Fruit fly (Drosophila melanogaster) whole organism, embryonic: ENCODE data around the gene CG6893.

Experiments
- Ada2b ChIP-seq: fragments of 200-800 bp; sonication (Bioruptor generic); IDR thresholded peaks from 2 replicates; pipeline ENCODE4 v1.3.6; 2022; ENCODE audit warnings: missing biosample characterization, missing genetic modification characterization
- Atf6 ChIP-seq: fragments of 200-800 bp; sonication (Bioruptor generic); IDR thresholded peaks from 2 replicates; pipeline ENCODE4 v1.3.6; 2022; ENCODE audit warnings: missing biosample characterization, missing genetic modification characterization
- BEAF-32 ChIP-seq: fragments of 200-800 bp; sonication (Bioruptor generic); optimal IDR thresholded peaks from 3 replicates; lab custom pipeline; 2017; ENCODE audit warnings: missing biosample characterization, missing genetic modification characterization, mild to moderate bottlenecking, moderate library complexity, missing genetic modification reagents
- CG10462 ChIP-seq: fragments of 200-800 bp; sonication (Bioruptor generic); optimal IDR thresholded peaks from 2 replicates; lab custom pipeline; 2016; ENCODE audit warnings: missing biosample characterization, missing genetic modification characterization
- CG12659 ChIP-seq: fragments of 200-800 bp; sonication (Bioruptor generic); optimal IDR thresholded peaks from 3 replicates; lab custom pipeline; 2017; ENCODE audit warnings: mild to moderate bottlenecking, missing biosample characterization, missing genetic modification reagents, missing genetic modification characterization
- CG13624 ChIP-seq: fragments of 200-800 bp; sonication (Bioruptor generic); optimal IDR thresholded peaks from 2 replicates; lab custom pipeline; 2016; ENCODE audit warnings: missing biosample characterization, missing genetic modification characterization
- CG14710 ChIP-seq: fragments of 200-800 bp; sonication (Bioruptor generic); optimal IDR thresholded peaks from 3 replicates; lab custom pipeline; 2019; ENCODE audit warnings: missing biosample characterization, mild to moderate bottlenecking, missing genetic modification characterization, moderate library complexity
- CG15514 ChIP-seq: fragments of 200-800 bp; sonication (Bioruptor generic); optimal IDR thresholded peaks from 3 replicates; lab custom pipeline; 2017; ENCODE audit warnings: missing biosample characterization, missing genetic modification characterization, mild to moderate bottlenecking, moderate library complexity, missing genetic modification reagents
- CG1603 ChIP-seq: fragments of 200-800 bp; sonication (Bioruptor generic); optimal IDR thresholded peaks from 2 replicates; lab custom pipeline; 2019; ENCODE audit warnings: missing biosample characterization, mild to moderate bottlenecking, missing genetic modification characterization, moderate library complexity
- CG18599 ChIP-seq: fragments of 200-800 bp; sonication (Bioruptor generic); optimal IDR thresholded peaks from 3 replicates; lab custom pipeline; 2017; ENCODE audit warnings: missing biosample characterization, missing genetic modification characterization, mild to moderate bottlenecking, moderate library complexity, missing genetic modification reagents
- CG2199 ChIP-seq: fragments of 200-800 bp; sonication (Bioruptor generic); IDR thresholded peaks from 3 replicates; pipeline ENCODE4 v1.3.6; 2022; ENCODE audit warnings: missing biosample characterization, missing genetic modification characterization
- CG3065 ChIP-seq: fragments of 200-800 bp; sonication (Bioruptor generic); optimal IDR thresholded peaks from 2 replicates; lab custom pipeline; 2016; ENCODE audit warnings: missing biosample characterization, missing genetic modification characterization
- CG34224 ChIP-seq: fragments of 200-800 bp; sonication (Bioruptor generic); IDR thresholded peaks from 3 replicates; pipeline ENCODE4 v1.3.6; 2022; ENCODE audit warnings: missing biosample characterization, missing genetic modification characterization; ENCODE audit not compliant: partially characterized antibody
- CG34422 ChIP-seq: fragments of 200-800 bp; sonication (Bioruptor generic); IDR thresholded peaks from 3 replicates; pipeline ENCODE4 v1.3.6; 2022; ENCODE audit warnings: missing biosample characterization, missing genetic modification characterization
- CG3847 ChIP-seq: fragments of 200-800 bp; sonication (Bioruptor generic); IDR thresholded peaks from 2 replicates; pipeline ENCODE4 v1.3.6; 2022; ENCODE audit warnings: missing biosample characterization, missing genetic modification characterization
- CG6683 ChIP-seq: fragments of 200-800 bp; sonication (Bioruptor generic); optimal IDR thresholded peaks from 2 replicates; lab custom pipeline; 2017; ENCODE audit warnings: missing biosample characterization, mild to moderate bottlenecking, missing genetic modification characterization, missing genetic modification reagents
- CG6791 ChIP-seq: fragments of 200-800 bp; sonication (Bioruptor generic); IDR thresholded peaks from 3 replicates; pipeline ENCODE4 v1.3.6; 2022; ENCODE audit warnings: missing biosample characterization, missing genetic modification characterization; ENCODE audit not compliant: partially characterized antibody
- CG7372 ChIP-seq: fragments of 200-800 bp; sonication (Bioruptor generic); IDR thresholded peaks from 2 replicates; pipeline ENCODE4 v1.3.6; 2022; ENCODE audit warnings: missing biosample characterization, missing genetic modification characterization
- CG8089 ChIP-seq: fragments of 200-800 bp; sonication (Bioruptor generic); optimal IDR thresholded peaks from 3 replicates; lab custom pipeline; 2016; ENCODE audit warnings: missing biosample characterization, missing genetic modification characterization
- CrebB ChIP-seq: fragments of 200-800 bp; sonication (Bioruptor generic); optimal IDR thresholded peaks from 3 replicates; lab custom pipeline; 2018; ENCODE audit warnings: missing biosample characterization, mild to moderate bottlenecking, missing genetic modification characterization
- Dp ChIP-seq: fragments of 200-800 bp; sonication (Bioruptor generic); optimal IDR thresholded peaks from 2 replicates; lab custom pipeline; 2018; ENCODE audit warnings: missing biosample characterization, mild to moderate bottlenecking, missing genetic modification characterization, moderate library complexity
- E2f2 ChIP-seq: fragments of 200-800 bp; sonication (Bioruptor generic); IDR thresholded peaks from 2 replicates; pipeline ENCODE4 v1.3.6; 2022; ENCODE audit warnings: missing biosample characterization, missing genetic modification characterization
- Ets97D ChIP-seq: fragments of 200-800 bp; sonication (Bioruptor generic); optimal IDR thresholded peaks from 3 replicates; lab custom pipeline; 2016; ENCODE audit warnings: missing biosample characterization, missing genetic modification characterization
- HmgD ChIP-seq: fragments of 200-800 bp; sonication (Bioruptor generic); optimal IDR thresholded peaks from 3 replicates; lab custom pipeline; 2016; ENCODE audit warnings: missing biosample characterization, missing genetic modification characterization
- Lhr ChIP-seq: fragments of 200-800 bp; sonication (Bioruptor generic); optimal IDR thresholded peaks from 3 replicates; lab custom pipeline; 2017; ENCODE audit warnings: mild to moderate bottlenecking, missing biosample characterization, missing genetic modification reagents, missing genetic modification characterization
- MBD-R2 ChIP-seq: fragments of 200-800 bp; sonication (Bioruptor generic); IDR thresholded peaks from 2 replicates; pipeline ENCODE4 v1.3.6; 2022; ENCODE audit warnings: missing biosample characterization, missing genetic modification characterization
- MESR4 ChIP-seq: fragments of 200-800 bp; sonication (Bioruptor generic); optimal IDR thresholded peaks from 2 replicates; lab custom pipeline; 2018; ENCODE audit warnings: missing biosample characterization, mild to moderate bottlenecking, missing genetic modification characterization, moderate library complexity
- Med ChIP-seq: fragments of 200-800 bp; sonication (Bioruptor generic); peaks from one replicate; lab custom pipeline; 2016; ENCODE audit warnings: missing biosample characterization, missing genetic modification characterization, mild to moderate bottlenecking, inconsistent platforms, moderate library complexity
- Myb ChIP-seq: fragments of 200-800 bp; sonication (Bioruptor generic); optimal IDR thresholded peaks from 2 replicates; lab custom pipeline; 2016; ENCODE audit warnings: missing biosample characterization, missing genetic modification characterization
- Opbp ChIP-seq: fragments of 200-800 bp; sonication (Bioruptor generic); IDR thresholded peaks from 3 replicates; pipeline ENCODE4 v1.3.6; 2022; ENCODE audit warnings: missing biosample characterization, missing genetic modification characterization; ENCODE audit not compliant: partially characterized antibody
- Rfx ChIP-seq: fragments of 200-800 bp; sonication (Bioruptor generic); IDR thresholded peaks from 2 replicates; pipeline ENCODE4 v1.3.6; 2022; ENCODE audit warnings: missing biosample characterization, missing genetic modification characterization
- Sry-δ ChIP-seq: fragments of 200-800 bp; sonication (Bioruptor generic); optimal IDR thresholded peaks from 2 replicates; lab custom pipeline; 2016; ENCODE audit warnings: missing biosample characterization, missing genetic modification characterization
- Xbp1 ChIP-seq: fragments of 200-800 bp; sonication (Bioruptor generic); optimal IDR thresholded peaks from 3 replicates; lab custom pipeline; 2016; ENCODE audit warnings: missing biosample characterization, mild to moderate bottlenecking, missing genetic modification characterization
- YL-1 ChIP-seq: fragments of 200-800 bp; sonication (Bioruptor generic); optimal IDR thresholded peaks from 3 replicates; lab custom pipeline; 2017; ENCODE audit warnings: missing biosample characterization, mild to moderate bottlenecking, missing genetic modification characterization
- abd-A ChIP-seq: fragments of 200-800 bp; sonication (Bioruptor generic); optimal IDR thresholded peaks from 3 replicates; lab custom pipeline; 2019; ENCODE audit warnings: missing biosample characterization, mild to moderate bottlenecking, missing genetic modification characterization, moderate library complexity
- amos ChIP-seq: fragments of 200-800 bp; sonication (Bioruptor generic); IDR thresholded peaks from 2 replicates; pipeline ENCODE4 v1.3.6; 2022; ENCODE audit warnings: missing biosample characterization, missing genetic modification characterization; ENCODE audit not compliant: partially characterized antibody
- bbx ChIP-seq: fragments of 200-800 bp; sonication (Bioruptor generic); IDR thresholded peaks from 2 replicates; pipeline ENCODE4 v1.3.6; 2022; ENCODE audit warnings: missing biosample characterization, missing genetic modification characterization; ENCODE audit not compliant: partially characterized antibody
- bowl ChIP-seq: fragments of 200-800 bp; sonication (Bioruptor generic); IDR thresholded peaks from 2 replicates; pipeline ENCODE4 v1.3.6; 2022; ENCODE audit warnings: missing biosample characterization, missing genetic modification characterization
- ci ChIP-seq: fragments of 200-800 bp; sonication (Bioruptor generic); IDR thresholded peaks from 3 replicates; pipeline ENCODE4 v1.3.6; 2022; ENCODE audit warnings: missing biosample characterization, missing genetic modification characterization
- crp ChIP-seq, 2 experiments: fragments of 200-800 bp; sonication (Bioruptor generic); optimal IDR thresholded peaks; 2 replicates in 1 of 2; 3 replicates in 1 of 2; lab custom pipeline; 2017; ENCODE audit warnings: missing biosample characterization in 2 of 2, missing genetic modification characterization in 2 of 2, mild to moderate bottlenecking in 1 of 2, moderate library complexity in 1 of 2
- gfzf ChIP-seq: fragments of 200-800 bp; sonication (Bioruptor generic); optimal IDR thresholded peaks from 2 replicates; lab custom pipeline; 2016; ENCODE audit warnings: missing biosample characterization, mild to moderate bottlenecking, missing genetic modification characterization, moderate library complexity
- gro ChIP-seq: fragments of 200-800 bp; sonication (Bioruptor generic); optimal IDR thresholded peaks from 2 replicates; lab custom pipeline; 2016; ENCODE audit warnings: missing biosample characterization, missing genetic modification characterization
- nerfin-1 ChIP-seq: fragments of 200-800 bp; sonication (Bioruptor generic); optimal IDR thresholded peaks from 3 replicates; lab custom pipeline; 2019; ENCODE audit warnings: missing biosample characterization, mild to moderate bottlenecking, missing genetic modification characterization, moderate library complexity
- pfk ChIP-seq: fragments of 200-800 bp; sonication (Bioruptor generic); optimal IDR thresholded peaks from 2 replicates; lab custom pipeline; 2018; ENCODE audit warnings: missing biosample characterization, mild to moderate bottlenecking, missing genetic modification characterization, moderate library complexity
- pros ChIP-seq: fragments of 200-800 bp; sonication (Bioruptor generic); optimal IDR thresholded peaks from 3 replicates; lab custom pipeline; 2019; ENCODE audit warnings: missing biosample characterization, mild to moderate bottlenecking, missing genetic modification characterization, moderate library complexity
- pzg ChIP-seq: fragments of 200-800 bp; sonication (Bioruptor generic); optimal IDR thresholded peaks from 3 replicates; lab custom pipeline; 2018; ENCODE audit warnings: missing biosample characterization, mild to moderate bottlenecking, missing genetic modification characterization, moderate library complexity
- sens ChIP-seq: fragments of 200-800 bp; sonication (Bioruptor generic); peaks from one replicate; lab custom pipeline; 2016; ENCODE audit warnings: missing biosample characterization, missing genetic modification characterization
- sna ChIP-seq: fragments of 200-800 bp; sonication (Bioruptor generic); IDR thresholded peaks from 2 replicates; pipeline ENCODE4 v1.3.6; 2022; ENCODE audit warnings: missing biosample characterization, missing genetic modification characterization; ENCODE audit not compliant: partially characterized antibody
- trem ChIP-seq: fragments of 200-800 bp; optimal IDR thresholded peaks from 3 replicates; lab custom pipeline; 2019; ENCODE audit warnings: missing biosample characterization, mild to moderate bottlenecking, missing genetic modification characterization, moderate library complexity

Gene CG6893

dm6 chr3L:18667115-18667514, 26.9 kb upstream of the CG6893 start, which contains the start of gene CG42495 (continued):
- TF ChIP-seq Dp (GFP tag; lab: Kevin White, UChicago) (peak; percentile 99), pzg (GFP tag; lab: Kevin White, UChicago) (peak; percentile 78), CG34224 (GFP tag; lab: Robert Waterston, UW) (no peak), crp (GFP tag; optimal IDR thresholded peaks at IDR 0.05; lab: Kevin White, UChicago) (peak; percentile 93 to 99), CG18599 (no peak), MESR4 (GFP tag; lab: Kevin White, UChicago) (peak; percentile 11), CG12659 (peak; percentile 38), bowl (GFP tag; lab: Robert Waterston, UW) (no peak), trem (tag; lab: Kevin White, UChicago) (peak; percentile 99), Rfx (0 out of 2 replicates have a peak, but pooled peaks have one; percentile 44), gro (no peak), nerfin-1 (peak; percentile 30), abd-A (tag; lab: Kevin White, UChicago) (no peak), CG10462 (GFP tag; lab: Kevin White, UChicago) (no peak), pros (GFP tag; lab: Kevin White, UChicago) (no peak), Myb (peak; percentile 41), bbx (GFP tag; lab: Robert Waterston, UW) (peak; percentile 22; the same call in 1 of the 2 replicates), CrebB (tag; lab: Kevin White, UChicago) (peak; percentile 8), CG3065 (GFP tag; lab: Kevin White, UChicago) (no peak), pfk (no peak), E2f2 (GFP tag; lab: Robert Waterston, UW) (peak; percentile 100), amos (GFP tag; lab: Robert Waterston, UW) (peak; percentile 21; the same call in 1 of the 2 replicates), Atf6 (GFP tag; lab: Robert Waterston, UW) (peak; percentile 27; the same call in 1 of the 2 replicates), CG14710 (peak; percentile 25), MBD-R2 (GFP tag; lab: Robert Waterston, UW) (peak; percentile 94), CG34422 (peak; percentile 13; the same call in 1 of the 3 replicates), CG2199 (GFP tag; lab: Robert Waterston, UW) (0 out of 3 replicates have a peak, but pooled peaks have one; percentile 12), CG1603 (tag; lab: Kevin White, UChicago) (peak; percentile 72), sens (GFP tag; lab: Kevin White, UChicago) (peak; percentile 82), BEAF-32 (GFP tag; lab: Kevin White, UChicago) (peak; percentile 22), CG13624 (peak; percentile 6), CG15514 (GFP tag; lab: Kevin White, UChicago) (peak; percentile 70), sna (GFP tag; lab: Robert Waterston, UW) (0 out of 2 replicates have a peak, but pooled peaks have one; percentile 34), Ada2b (GFP tag; lab: Robert Waterston, UW) (no peak), YL-1 (GFP tag; lab: Kevin White, UChicago) (peak; percentile 61), CG7372 (GFP tag; lab: Robert Waterston, UW) (no peak), gfzf (GFP tag; lab: Kevin White, UChicago) (peak; percentile 22), ci (GFP tag; lab: Robert Waterston, UW) (peak; percentile 51; the same call in 1 of the 3 replicates), CG3847 (peak; percentile 36; the same call in 1 of the 2 replicates), Opbp (GFP tag; lab: Robert Waterston, UW) (peak; percentile 46; the same call in 2 of the 3 replicates), Sry-δ (GFP tag; lab: Kevin White, UChicago) (peak; percentile 24), Ets97D (GFP tag; lab: Kevin White, UChicago) (peak; percentile 25), Med (peak; percentile 66), Lhr (GFP tag; lab: Kevin White, UChicago) (peak; percentile 22), HmgD (peak; percentile 16), CG6683 (GFP tag; lab: Kevin White, UChicago) (no peak), Xbp1 (GFP tag; lab: Kevin White, UChicago) (peak; percentile 3), CG6791 (GFP tag; lab: Robert Waterston, UW) (peak; percentile 56; the same call in 1 of the 3 replicates), CG8089 (GFP tag; lab: Kevin White, UChicago) (no peak)
